Fruit fly (Drosophila melanogaster): Measurements from ENCODE around the gene Vps16B.

Vps16B gene

DNA sequence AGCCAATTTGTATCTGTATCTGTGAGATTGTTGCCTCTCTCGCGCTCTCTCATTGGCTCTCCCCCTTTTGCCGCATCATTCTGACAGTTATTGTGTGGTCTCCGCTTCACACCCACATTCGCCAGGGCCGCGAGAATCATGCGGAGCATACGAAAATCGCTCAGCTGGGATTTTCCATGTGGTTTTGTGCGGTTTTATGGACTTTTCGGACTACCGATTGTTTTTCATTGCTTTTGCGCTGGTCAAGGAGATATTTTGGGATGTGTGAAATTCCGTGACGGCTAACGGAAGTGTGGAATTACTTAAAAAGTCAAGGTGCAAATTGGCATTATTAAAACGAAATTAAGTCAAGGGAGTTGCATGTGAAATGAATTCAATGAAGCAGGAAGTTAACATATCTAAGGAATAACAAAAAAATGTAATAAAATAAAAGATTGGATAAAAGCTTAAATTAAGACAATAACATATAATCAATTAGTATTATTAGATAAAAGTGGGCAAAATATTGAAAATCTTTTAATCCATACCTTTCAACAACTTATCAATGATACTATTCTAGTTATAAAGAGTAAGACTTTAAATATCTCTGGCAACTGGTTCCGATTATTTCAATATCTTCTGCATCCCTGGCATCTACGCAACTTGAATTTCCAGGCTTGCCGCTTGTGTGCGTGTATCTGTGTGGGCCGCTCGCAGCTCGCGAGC is 44.0 kb downstream of the Vps16B start (continued):
- TF ChIP-seq CG17612 (GFP tag; IDR thresholded peaks at IDR 0.05), result no peak
- TF ChIP-seq HmgD (GFP tag; optimal IDR thresholded peaks at IDR 0.05), result no peak
- TF ChIP-seq CG1233 (GFP tag; optimal IDR thresholded peaks at IDR 0.05), result peak; percentile 49
- TF ChIP-seq CG11723 (GFP tag; optimal IDR thresholded peaks at IDR 0.05), result peak; percentile 30
- 0 out of 2 replicates have a peak, but pooled peaks have one; percentile 20 for TF ChIP-seq Ptx1 (GFP tag; IDR thresholded peaks at IDR 0.05)
- peak; percentile 86 for TF ChIP-seq CG17361 (GFP tag; IDR thresholded peaks at IDR 0.05)
- no peak for TF ChIP-seq bbx (GFP tag; IDR thresholded peaks at IDR 0.05; ENCODE audit: partially characterized antibody)
- TF ChIP-seq E2f2 (GFP tag; IDR thresholded peaks at IDR 0.05), result no peak
- TF ChIP-seq Xrp1 (GFP tag; IDR thresholded peaks at IDR 0.05), result no peak; the same call in 1 of the 2 replicates
- no peak for TF ChIP-seq pfk (GFP tag; optimal IDR thresholded peaks at IDR 0.05)
- TF ChIP-seq pb (GFP tag; optimal IDR thresholded peaks at IDR 0.05), result no peak
- peak; percentile 73 for TF ChIP-seq CG2678 (tag; optimal IDR thresholded peaks at IDR 0.05)
- no peak for TF ChIP-seq ewg (GFP tag; optimal IDR thresholded peaks at IDR 0.05)
- TF ChIP-seq sna (GFP tag; IDR thresholded peaks at IDR 0.05; ENCODE audit: partially characterized antibody), result no peak
- TF ChIP-seq CG7987 (GFP tag; optimal IDR thresholded peaks at IDR 0.05), result no peak
- TF ChIP-seq Awh (GFP tag; IDR thresholded peaks at IDR 0.05), result no peak
- no peak for TF ChIP-seq Opbp (GFP tag; IDR thresholded peaks at IDR 0.05; ENCODE audit: partially characterized antibody)
- TF ChIP-seq ara (GFP tag; IDR thresholded peaks at IDR 0.05), result no peak
- no peak for TF ChIP-seq eyg (GFP tag; optimal IDR thresholded peaks at IDR 0.05)
- TF ChIP-seq CG11696 (GFP tag; IDR thresholded peaks at IDR 0.05), result no peak
- no peak for TF ChIP-seq CG11093 (GFP tag; IDR thresholded peaks at IDR 0.05)
- TF ChIP-seq org-1 (GFP tag; optimal IDR thresholded peaks at IDR 0.05), result no peak
- TF ChIP-seq CG12391 (tag; optimal IDR thresholded peaks at IDR 0.05), result peak; percentile 40
- TF ChIP-seq Mes4 (GFP tag; optimal IDR thresholded peaks at IDR 0.05), result no peak
- no peak for TF ChIP-seq NC2α (GFP tag; optimal IDR thresholded peaks at IDR 0.05)
- no peak for TF ChIP-seq Fer2 (tag; optimal IDR thresholded peaks at IDR 0.05)
- no peak for TF ChIP-seq exex (tag; optimal IDR thresholded peaks at IDR 0.05)
- no peak for TF ChIP-seq TFAM (GFP tag; optimal IDR thresholded peaks at IDR 0.05)
- peak; percentile 5 for TF ChIP-seq Max (GFP tag; optimal IDR thresholded peaks at IDR 0.05)
- no peak for TF ChIP-seq CG2116 (GFP tag; optimal IDR thresholded peaks at IDR 0.05)
- TF ChIP-seq gsb-n (tag; optimal IDR thresholded peaks at IDR 0.05), result no peak
- peak; percentile 3 for TF ChIP-seq pum (GFP tag; optimal IDR thresholded peaks at IDR 0.05)
- TF ChIP-seq CG11398 (GFP tag; optimal IDR thresholded peaks at IDR 0.05), result no peak
- no peak for TF ChIP-seq sim (GFP tag; IDR thresholded peaks at IDR 0.05)
- TF ChIP-seq CG10565 (GFP tag; optimal IDR thresholded peaks at IDR 0.05), result no peak
- no peak for TF ChIP-seq Doc2 (GFP tag; IDR thresholded peaks at IDR 0.05)
- peak; percentile 62 for TF ChIP-seq CG4424 (GFP tag; optimal IDR thresholded peaks at IDR 0.05)
- TF ChIP-seq CG18476 (GFP tag; optimal IDR thresholded peaks at IDR 0.05), result no peak
- no peak for TF ChIP-seq CG5180 (GFP tag; optimal IDR thresholded peaks at IDR 0.05)
- no peak for TF ChIP-seq CG12299 (tag; optimal IDR thresholded peaks at IDR 0.05)
- TF ChIP-seq CG8359 (GFP tag; optimal IDR thresholded peaks at IDR 0.05; ENCODE audit: borderline replicate concordance), result peak; percentile 61
- TF ChIP-seq CG14965 (GFP tag; optimal IDR thresholded peaks at IDR 0.05; ENCODE audit: borderline replicate concordance), result no peak
- TF ChIP-seq CG9437 (GFP tag; optimal IDR thresholded peaks at IDR 0.05), result peak; percentile 93
- TF ChIP-seq pho (GFP tag; optimal IDR thresholded peaks at IDR 0.05), result no peak
- TF ChIP-seq Optix (GFP tag; IDR thresholded peaks at IDR 0.05), result no peak
- no peak for TF ChIP-seq jumu (GFP tag; optimal IDR thresholded peaks at IDR 0.05)
- TF ChIP-seq CHES-1-like (GFP tag; optimal IDR thresholded peaks at IDR 0.05), result no peak
- no peak for TF ChIP-seq unc-4 (GFP tag; IDR thresholded peaks at IDR 0.05; ENCODE audit: partially characterized antibody)
- no peak for TF ChIP-seq CG6683 (GFP tag; optimal IDR thresholded peaks at IDR 0.05)
- no peak for TF ChIP-seq tup (GFP tag; optimal IDR thresholded peaks at IDR 0.05)

Measured in whole organism, embryonic.